Worm (Caenorhabditis elegans): ENCODE results near the gene zmp-6.
A peak's percentile ranks its signal among the peaks of the same experiment; 100 is the strongest.

The zmp-6 gene

ce11 chrIII:7226607-7227006 is 21.0 kb downstream of the zmp-6 start, which contains the start of gene hsp-75:
TSS of gene hsp-75 (minus strand) at chrIII:7226707.
- TF ChIP-seq med-1 (GFP tag; optimal IDR thresholded peaks at IDR 0.05; ENCODE audit: insufficient read depth) (no peak), ztf-29 (GFP tag; IDR thresholded peaks at IDR 0.05) (no peak), flt-1 (GFP tag; IDR thresholded peaks at IDR 0.05) (no peak), ref-1 (GFP tag; conservative IDR thresholded peaks at IDR 0.05) (no peak), klf-2 (GFP tag; conservative IDR thresholded peaks at IDR 0.05) (no peak), tab-1 (GFP tag; IDR thresholded peaks at IDR 0.05) (no peak), T22C8.4 (GFP tag; IDR thresholded peaks at IDR 0.05) (no peak), cog-1 (tag; optimal IDR thresholded peaks at IDR 0.05) (no peak)

- TF ChIP-seq ztf-29 (GFP tag; IDR thresholded peaks at IDR 0.05), result no peak
- no peak for TF ChIP-seq T22C8.4 (GFP tag; IDR thresholded peaks at IDR 0.05)
- TF ChIP-seq cog-1 (tag; optimal IDR thresholded peaks at IDR 0.05), result no peak
- no peak for TF ChIP-seq flt-1 (GFP tag; IDR thresholded peaks at IDR 0.05)
- no peak for TF ChIP-seq med-1 (GFP tag; optimal IDR thresholded peaks at IDR 0.05; ENCODE audit: insufficient read depth)
- TF ChIP-seq klf-2 (GFP tag; conservative IDR thresholded peaks at IDR 0.05), result no peak
- no peak for TF ChIP-seq ref-1 (GFP tag; conservative IDR thresholded peaks at IDR 0.05)
- TF ChIP-seq ztf-23 (GFP tag; IDR thresholded peaks at IDR 0.05), result no peak
- TF ChIP-seq tab-1 (GFP tag; IDR thresholded peaks at IDR 0.05), result no peak
These were observed 24.6 kb downstream of the zmp-6 start, which contains the start of gene der-2 for ce11 chrIII:7223029-7223428. TSS of gene der-2 (minus strand) at chrIII:7223129.

- no peak for TF ChIP-seq ztf-29 (GFP tag; IDR thresholded peaks at IDR 0.05)
- no peak for TF ChIP-seq T22C8.4 (GFP tag; IDR thresholded peaks at IDR 0.05)
- TF ChIP-seq tab-1 (GFP tag; IDR thresholded peaks at IDR 0.05), result no peak
- TF ChIP-seq klf-2 (GFP tag; conservative IDR thresholded peaks at IDR 0.05), result no peak
- TF ChIP-seq med-1 (GFP tag; optimal IDR thresholded peaks at IDR 0.05; ENCODE audit: insufficient read depth), result no peak
- no peak for TF ChIP-seq flt-1 (GFP tag; IDR thresholded peaks at IDR 0.05)
- no peak for TF ChIP-seq ref-1 (GFP tag; conservative IDR thresholded peaks at IDR 0.05)
- TF ChIP-seq cog-1 (tag; optimal IDR thresholded peaks at IDR 0.05), result no peak
- no peak for TF ChIP-seq ztf-23 (GFP tag; IDR thresholded peaks at IDR 0.05)
These were observed 26.5 kb downstream of the zmp-6 start for ce11 chrIII:7221103-7221502.

ce11 chrIII:7216924-7217521 is 30.6 kb downstream of the zmp-6 start:
- no peak for TF ChIP-seq ztf-29 (GFP tag; IDR thresholded peaks at IDR 0.05)
- no peak for TF ChIP-seq cog-1 (tag; optimal IDR thresholded peaks at IDR 0.05)
- no peak for TF ChIP-seq klf-2 (GFP tag; conservative IDR thresholded peaks at IDR 0.05)
- TF ChIP-seq ref-1 (GFP tag; conservative IDR thresholded peaks at IDR 0.05), result no peak
- no peak for TF ChIP-seq tab-1 (GFP tag; IDR thresholded peaks at IDR 0.05)
- TF ChIP-seq ztf-23 (GFP tag; IDR thresholded peaks at IDR 0.05), result no peak
- no peak for TF ChIP-seq flt-1 (GFP tag; IDR thresholded peaks at IDR 0.05)
- no peak for TF ChIP-seq T22C8.4 (GFP tag; IDR thresholded peaks at IDR 0.05)
- no peak for TF ChIP-seq med-1 (GFP tag; optimal IDR thresholded peaks at IDR 0.05; ENCODE audit: insufficient read depth)

ce11 chrIII:7216226-7216625 is 31.4 kb downstream of the zmp-6 start, which contains the start of gene R151.1:
TSS of gene R151.1 (plus strand) at chrIII:7216526.
- TF ChIP-seq tab-1 (GFP tag; IDR thresholded peaks at IDR 0.05), result no peak

ce11 chrIII:7215532-7215931 is 32.1 kb downstream of the zmp-6 start:
- TF ChIP-seq ref-1 (GFP tag; conservative IDR thresholded peaks at IDR 0.05) (no peak), klf-2 (GFP tag; conservative IDR thresholded peaks at IDR 0.05) (no peak), tab-1 (GFP tag; IDR thresholded peaks at IDR 0.05) (no peak), med-1 (GFP tag; optimal IDR thresholded peaks at IDR 0.05; ENCODE audit: insufficient read depth) (no peak), cog-1 (tag; optimal IDR thresholded peaks at IDR 0.05) (no peak), T22C8.4 (GFP tag; IDR thresholded peaks at IDR 0.05) (no peak), ztf-29 (GFP tag; IDR thresholded peaks at IDR 0.05) (no peak), ztf-23 (GFP tag; IDR thresholded peaks at IDR 0.05) (no peak), flt-1 (GFP tag; IDR thresholded peaks at IDR 0.05) (no peak)

- no peak for TF ChIP-seq ztf-29 (GFP tag; IDR thresholded peaks at IDR 0.05)
- no peak for TF ChIP-seq tab-1 (GFP tag; IDR thresholded peaks at IDR 0.05)
- TF ChIP-seq T22C8.4 (GFP tag; IDR thresholded peaks at IDR 0.05), result no peak
- TF ChIP-seq flt-1 (GFP tag; IDR thresholded peaks at IDR 0.05), result no peak
These were observed 35.6 kb downstream of the zmp-6 start for ce11 chrIII:7212028-7212427.

- TF ChIP-seq tab-1 (GFP tag; IDR thresholded peaks at IDR 0.05) (no peak), klf-2 (GFP tag; conservative IDR thresholded peaks at IDR 0.05) (no peak), T22C8.4 (GFP tag; IDR thresholded peaks at IDR 0.05) (no peak), cog-1 (tag; optimal IDR thresholded peaks at IDR 0.05) (no peak), med-1 (GFP tag; optimal IDR thresholded peaks at IDR 0.05; ENCODE audit: insufficient read depth) (no peak), ref-1 (GFP tag; conservative IDR thresholded peaks at IDR 0.05) (no peak), flt-1 (GFP tag; IDR thresholded peaks at IDR 0.05) (no peak), ztf-29 (GFP tag; IDR thresholded peaks at IDR 0.05) (no peak), ztf-23 (GFP tag; IDR thresholded peaks at IDR 0.05) (no peak)
These were observed 37.2 kb downstream of the zmp-6 start for ce11 chrIII:7210486-7210885.

- TF ChIP-seq ztf-23 (GFP tag; IDR thresholded peaks at IDR 0.05) (no peak), tab-1 (GFP tag; IDR thresholded peaks at IDR 0.05) (no peak), klf-2 (GFP tag; conservative IDR thresholded peaks at IDR 0.05) (no peak)
These were observed 37.9 kb downstream of the zmp-6 start, which contains the start of gene R151.2 for ce11 chrIII:7209721-7210120. TSS of gene R151.2 (plus strand) at chrIII:7209967.

ce11 chrIII:7207903-7208497 is 39.6 kb downstream of the zmp-6 start, which contains the start of gene rpl-6:
TSS of gene rpl-6 (plus strand) at chrIII:7208447.
- TF ChIP-seq ref-1 (GFP tag; conservative IDR thresholded peaks at IDR 0.05) (no peak), ztf-23 (GFP tag; IDR thresholded peaks at IDR 0.05) (0 out of 2 replicates have a peak, but pooled peaks have one; percentile 28), cog-1 (tag; optimal IDR thresholded peaks at IDR 0.05) (peak; percentile 66), tab-1 (GFP tag; IDR thresholded peaks at IDR 0.05) (no peak), med-1 (GFP tag; optimal IDR thresholded peaks at IDR 0.05; ENCODE audit: insufficient read depth) (no peak), klf-2 (GFP tag; conservative IDR thresholded peaks at IDR 0.05) (no peak), ztf-29 (GFP tag; IDR thresholded peaks at IDR 0.05) (peak; percentile 61; the same call in 1 of the 2 replicates), flt-1 (GFP tag; IDR thresholded peaks at IDR 0.05) (0 out of 2 replicates have a peak, but pooled peaks have one; percentile 13), T22C8.4 (GFP tag; IDR thresholded peaks at IDR 0.05) (no peak)

Data from whole organism, midembryonic.